Worm (Caenorhabditis elegans) whole organism, young adult: ENCODE results near the gene T23B12.6.

Experiments
- B0336.3 ChIP-seq: fragments of 200-800 bp; sonication (Bioruptor generic); IDR thresholded peaks from 2 replicates; pipeline ENCODE4 v1.3.6; 2022; ENCODE audit warnings: missing genetic modification characterization, missing compliant biosample characterization
- C17E4.6 ChIP-seq: fragments of 200-800 bp; sonication (Bioruptor generic); IDR thresholded peaks from 2 replicates; pipeline ENCODE4 v1.3.6; 2022; ENCODE audit warnings: missing genetic modification reagents, missing genetic modification characterization, missing compliant biosample characterization
- F49E8.2 ChIP-seq: sonication (generic microtip); optimal IDR thresholded peaks from 3 replicates; lab custom pipeline; 2017; ENCODE audit warnings: missing genetic modification characterization, mild to moderate bottlenecking, missing compliant biosample characterization, antibody characterized with exemption, moderate library complexity; ENCODE audit not compliant: insufficient read depth
- F57A8.1 ChIP-seq: fragments of 200-800 bp; sonication (Bioruptor generic); optimal IDR thresholded peaks from 2 replicates; lab custom pipeline; 2018; ENCODE audit warnings: mild to moderate bottlenecking, missing genetic modification characterization, moderate library complexity, missing compliant biosample characterization
- T07F8.4 ChIP-seq: sonication (generic microtip); optimal IDR thresholded peaks from 2 replicates; lab custom pipeline; 2016; ENCODE audit warnings: mild to moderate bottlenecking, missing genetic modification characterization, moderate library complexity, missing compliant biosample characterization
- Y56A3A.18 ChIP-seq: fragments of 200-800 bp; sonication (Bioruptor generic); IDR thresholded peaks from 2 replicates; pipeline ENCODE4 v1.3.6; 2022; ENCODE audit warnings: missing genetic modification reagents, missing genetic modification characterization, missing compliant biosample characterization
- Y67H2A.10 ChIP-seq: fragments of 200-800 bp; sonication (Bioruptor generic); conservative IDR thresholded peaks from 2 replicates; pipeline ENCODE4 v1.3.6; 2022; ENCODE audit warnings: missing genetic modification reagents, missing genetic modification characterization, missing compliant biosample characterization
- ama-1 ChIP-seq, 3 experiments: fragments of 150-350 bp in 1 of 3; sonication (generic microtip) in 2 of 3; optimal IDR thresholded peaks; 2 replicates each; lab custom pipeline; 2014 to 2018; ENCODE audit warnings: missing biosample characterization in 2 of 3, missing genetic modification characterization in 2 of 3, missing genetic modification reagents in 2 of 3
- atf-7 ChIP-seq: sonication (generic microtip); optimal IDR thresholded peaks from 2 replicates; lab custom pipeline; 2017; ENCODE audit warnings: mild to moderate bottlenecking, missing genetic modification characterization, missing compliant biosample characterization
- ceh-27 ChIP-seq: fragments of 200-800 bp; sonication (Bioruptor generic); optimal IDR thresholded peaks from 2 replicates; lab custom pipeline; 2018; ENCODE audit warnings: mild to moderate bottlenecking, missing genetic modification characterization, moderate library complexity, missing compliant biosample characterization
- chd-7 ChIP-seq: sonication (generic microtip); optimal IDR thresholded peaks from 2 replicates; lab custom pipeline; 2016; ENCODE audit warnings: mild to moderate bottlenecking, missing genetic modification characterization, moderate library complexity, missing compliant biosample characterization
- dpl-1 ChIP-seq: fragments of 150-350 bp; optimal IDR thresholded peaks from 2 replicates; lab custom pipeline; 2014; ENCODE audit warnings: missing biosample characterization, missing genetic modification reagents, missing genetic modification characterization
- efl-1 ChIP-seq: fragments of 150-350 bp; optimal IDR thresholded peaks from 2 replicates; lab custom pipeline; 2014; ENCODE audit warnings: missing biosample characterization, missing genetic modification reagents, missing genetic modification characterization
- egrh-3 ChIP-seq: fragments of 200-800 bp; sonication (Bioruptor generic); IDR thresholded peaks from 2 replicates; pipeline ENCODE4 v1.3.6; 2022; ENCODE audit warnings: missing genetic modification reagents, missing genetic modification characterization, missing compliant biosample characterization
- ekl-4 ChIP-seq: fragments of 200-800 bp; sonication (Bioruptor generic); IDR thresholded peaks from 2 replicates; pipeline ENCODE4 v1.3.6; 2022; ENCODE audit warnings: missing genetic modification reagents, missing genetic modification characterization, missing compliant biosample characterization
- ets-4 ChIP-seq: fragments of 200-800 bp; sonication (Bioruptor generic); optimal IDR thresholded peaks from 2 replicates; lab custom pipeline; 2018; ENCODE audit warnings: mild to moderate bottlenecking, missing genetic modification characterization, missing compliant biosample characterization
- gei-17 ChIP-seq: fragments of 200-800 bp; sonication (Bioruptor generic); optimal IDR thresholded peaks from 2 replicates; lab custom pipeline; 2018; ENCODE audit warnings: mild to moderate bottlenecking, missing genetic modification characterization, missing compliant biosample characterization
- hmg-20 ChIP-seq: fragments of 200-800 bp; sonication (Bioruptor generic); IDR thresholded peaks from 2 replicates; pipeline ENCODE4 v1.3.6; 2022; ENCODE audit warnings: missing genetic modification reagents, missing genetic modification characterization, missing compliant biosample characterization
- lin-35 ChIP-seq, 3 experiments: fragments of 150-350 bp in 2 of 3; sonication (generic microtip) in 1 of 3; optimal IDR thresholded peaks; 2 replicates each; lab custom pipeline; 2014 to 2018; ENCODE audit warnings: missing biosample characterization in 3 of 3, missing genetic modification characterization in 3 of 3, missing genetic modification reagents in 3 of 3
- lsy-27 ChIP-seq: sonication (generic microtip); optimal IDR thresholded peaks from 2 replicates; lab custom pipeline; 2017; ENCODE audit warnings: missing genetic modification characterization, mild to moderate bottlenecking, missing compliant biosample characterization, antibody characterized with exemption, missing genotype, borderline replicate concordance; ENCODE audit not compliant: insufficient read depth
- madf-10 ChIP-seq: sonication (generic microtip); optimal IDR thresholded peaks from 2 replicates; lab custom pipeline; 2016; ENCODE audit warnings: mild to moderate bottlenecking, missing genetic modification characterization, missing compliant biosample characterization
- madf-3 ChIP-seq: fragments of 200-800 bp; sonication (Bioruptor generic); IDR thresholded peaks from 2 replicates; pipeline ENCODE4 v1.3.6; 2022; ENCODE audit warnings: missing genetic modification reagents, missing genetic modification characterization, missing compliant biosample characterization
- madf-8 ChIP-seq: fragments of 200-800 bp; sonication (Bioruptor generic); conservative IDR thresholded peaks from 2 replicates; pipeline ENCODE4 v1.3.6; 2022; ENCODE audit warnings: missing genetic modification reagents, missing genetic modification characterization, missing compliant biosample characterization
- mcd-1 ChIP-seq: fragments of 200-800 bp; sonication (Bioruptor generic); IDR thresholded peaks from 2 replicates; pipeline ENCODE4 v1.3.6; 2022; ENCODE audit warnings: missing genetic modification reagents, missing genetic modification characterization, missing compliant biosample characterization
- mes-4 ChIP-seq: sonication (generic microtip); optimal IDR thresholded peaks from 2 replicates; lab custom pipeline; 2016; ENCODE audit warnings: missing genotype, missing genetic modification characterization, missing compliant biosample characterization
- mxl-1 ChIP-seq: sonication (generic microtip); optimal IDR thresholded peaks from 2 replicates; lab custom pipeline; 2016; ENCODE audit warnings: missing genetic modification characterization, missing compliant biosample characterization
- nfya-2 ChIP-seq: fragments of 200-800 bp; sonication (Bioruptor generic); IDR thresholded peaks from 2 replicates; pipeline ENCODE4 v1.3.6; 2022; ENCODE audit warnings: missing genetic modification reagents, missing genetic modification characterization, missing compliant biosample characterization
- nhr-179 ChIP-seq: sonication (generic microtip); optimal IDR thresholded peaks from 2 replicates; lab custom pipeline; 2016; ENCODE audit warnings: mild to moderate bottlenecking, missing genetic modification characterization, missing compliant biosample characterization
- nhr-27 ChIP-seq: fragments of 200-800 bp; sonication (Bioruptor generic); optimal IDR thresholded peaks from 2 replicates; lab custom pipeline; 2018; ENCODE audit warnings: mild to moderate bottlenecking, missing genetic modification characterization, moderate library complexity, missing compliant biosample characterization
- pbrm-1 ChIP-seq: fragments of 200-800 bp; sonication (Bioruptor generic); IDR thresholded peaks from 2 replicates; pipeline ENCODE4 v1.3.6; 2022; ENCODE audit warnings: missing genetic modification reagents, missing genetic modification characterization, missing compliant biosample characterization
- pha-4 ChIP-seq: fragments of 150-350 bp; sonication (generic microtip); optimal IDR thresholded peaks from 2 replicates; lab custom pipeline; 2014; ENCODE audit warnings: missing biosample characterization, missing genetic modification reagents, missing genetic modification characterization
- sea-2 ChIP-seq: fragments of 200-800 bp; sonication (Bioruptor generic); IDR thresholded peaks from 2 replicates; pipeline ENCODE4 v1.3.6; 2022; ENCODE audit warnings: missing genetic modification characterization, missing compliant biosample characterization
- snpc-1.1 ChIP-seq: sonication (generic microtip); optimal IDR thresholded peaks from 2 replicates; lab custom pipeline; 2017; ENCODE audit warnings: missing genetic modification characterization, mild to moderate bottlenecking, missing compliant biosample characterization, antibody characterized with exemption, moderate library complexity, missing genotype, missing genetic modification reagents; ENCODE audit not compliant: insufficient read depth
- sptf-2 ChIP-seq: fragments of 200-800 bp; sonication (Bioruptor generic); optimal IDR thresholded peaks from 2 replicates; lab custom pipeline; 2018; ENCODE audit warnings: mild to moderate bottlenecking, missing genetic modification characterization, missing compliant biosample characterization
- tbp1 ChIP-seq: fragments of 200-800 bp; sonication (Bioruptor generic); optimal IDR thresholded peaks from 2 replicates; lab custom pipeline; 2018; ENCODE audit warnings: mild to moderate bottlenecking, missing genetic modification characterization, missing compliant biosample characterization
- zfh-2 ChIP-seq: fragments of 200-800 bp; sonication (Bioruptor generic); conservative IDR thresholded peaks from 2 replicates; pipeline ENCODE4 v1.3.6; 2022; ENCODE audit warnings: missing genetic modification reagents, missing genetic modification characterization, missing compliant biosample characterization

T23B12.6 gene

DNA sequence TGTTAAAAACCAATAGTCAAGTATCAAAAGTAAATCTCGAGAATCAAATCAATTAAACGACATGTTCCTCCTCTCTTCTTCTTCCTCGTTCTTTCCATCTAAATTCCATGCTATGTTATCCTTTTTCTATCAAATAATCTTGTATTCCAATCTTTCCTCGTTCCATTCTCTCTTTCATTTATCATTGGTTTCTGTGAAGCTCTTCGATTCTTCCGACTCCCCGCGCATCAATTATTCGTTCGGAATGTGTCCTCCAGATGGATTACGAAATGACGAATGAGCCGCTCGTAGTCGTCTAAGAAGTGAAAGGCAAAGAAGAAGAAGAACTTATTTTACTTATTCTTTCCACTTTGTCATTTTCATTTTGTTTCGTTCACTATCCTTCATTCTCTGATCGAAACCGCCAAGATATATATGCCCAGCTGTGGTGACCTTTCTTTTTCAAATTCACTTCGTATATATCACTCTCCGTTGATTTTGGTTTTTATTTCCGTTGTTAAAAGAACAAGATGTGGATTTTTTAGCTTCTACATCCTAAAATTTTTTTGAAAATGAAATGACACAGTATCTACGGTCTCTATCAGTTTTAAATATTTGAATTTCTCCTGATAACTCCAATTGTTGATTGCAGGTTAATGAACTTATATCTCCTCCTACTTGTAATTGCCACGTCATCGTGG is 34.2 kb upstream of the T23B12.6 start, which contains the start of gene pxn-1:
Gene pxn-1, plus strand, starts transcription at position 630 of the 680 bp plus-strand sequence.
- TF ChIP-seq sptf-2 (no peak), F49E8.2 (tag; lab: Kevin White, UChicago) (no peak), ekl-4 (no peak), nfya-2 (GFP tag; lab: Robert Waterston, UW) (no peak), mes-4 (tag; lab: Kevin White, UChicago) (no peak), ets-4 (GFP tag; lab: Kevin White, UChicago) (no peak), madf-3 (GFP tag; lab: Robert Waterston, UW) (no peak), egrh-3 (GFP tag; lab: Robert Waterston, UW) (no peak), mxl-1 (tag; lab: Kevin White, UChicago) (no peak), tbp1 (GFP tag; lab: Kevin White, UChicago) (no peak), hmg-20 (GFP tag; lab: Robert Waterston, UW) (no peak), pbrm-1 (no peak), lsy-27 (tag; lab: Kevin White, UChicago) (no peak)

DNA sequence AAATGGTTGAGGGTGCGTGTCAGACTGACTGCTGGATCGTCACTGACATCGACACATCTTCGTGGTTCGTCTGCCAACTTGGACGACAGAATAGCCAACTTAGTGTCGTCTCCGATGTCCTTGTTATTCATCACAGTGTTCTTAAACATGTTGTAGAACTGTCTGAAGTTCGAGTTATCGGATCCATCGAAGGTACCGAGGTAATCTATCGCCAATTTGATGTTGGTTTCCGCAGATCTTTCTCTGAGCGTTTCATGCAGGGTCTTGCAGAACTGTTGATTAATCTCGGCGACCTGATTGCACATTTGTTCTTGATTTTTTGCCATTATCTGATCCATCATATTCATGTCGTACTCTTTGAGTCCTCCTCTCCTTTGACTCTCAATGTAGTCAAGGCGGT is 21.1 kb upstream of the T23B12.6 start:
- TF ChIP-seq pha-4 (tag; lab: Kevin White, UChicago), result no peak
- TF ChIP-seq snpc-1.1, result no peak
- TF ChIP-seq efl-1 (GFP tag; lab: Kevin White, UChicago), result no peak
- no peak for TF ChIP-seq B0336.3 (GFP tag; lab: Robert Waterston, UW)
- TF ChIP-seq F57A8.1 (GFP tag; lab: Kevin White, UChicago), result no peak
- no peak for TF ChIP-seq madf-8 (GFP tag; lab: Robert Waterston, UW)
- TF ChIP-seq ama-1 (optimal IDR thresholded peaks at IDR 0.05; lab: Kevin White, UChicago), result no peak
- TF ChIP-seq ama-1 (GFP tag; optimal IDR thresholded peaks at IDR 0.05; lab: Kevin White, UChicago), result no peak
- TF ChIP-seq madf-10 (tag; lab: Kevin White, UChicago), result no peak
- no peak for TF ChIP-seq nhr-179 (tag; lab: Kevin White, UChicago)
- no peak for TF ChIP-seq lin-35 (GFP tag; optimal IDR thresholded peaks at IDR 0.05; lab: Kevin White, UChicago)
- TF ChIP-seq ekl-4, result no peak
- TF ChIP-seq zfh-2 (GFP tag; lab: Robert Waterston, UW), result no peak
- no peak for TF ChIP-seq F49E8.2 (tag; lab: Kevin White, UChicago)
- TF ChIP-seq mcd-1 (GFP tag; lab: Robert Waterston, UW), result no peak
- no peak for TF ChIP-seq Y67H2A.10 (GFP tag; lab: Robert Waterston, UW)
- no peak for TF ChIP-seq ceh-27 (GFP tag; lab: Kevin White, UChicago)
- no peak for TF ChIP-seq sea-2 (GFP tag; lab: Robert Waterston, UW)
- TF ChIP-seq Y56A3A.18, result no peak

DNA sequence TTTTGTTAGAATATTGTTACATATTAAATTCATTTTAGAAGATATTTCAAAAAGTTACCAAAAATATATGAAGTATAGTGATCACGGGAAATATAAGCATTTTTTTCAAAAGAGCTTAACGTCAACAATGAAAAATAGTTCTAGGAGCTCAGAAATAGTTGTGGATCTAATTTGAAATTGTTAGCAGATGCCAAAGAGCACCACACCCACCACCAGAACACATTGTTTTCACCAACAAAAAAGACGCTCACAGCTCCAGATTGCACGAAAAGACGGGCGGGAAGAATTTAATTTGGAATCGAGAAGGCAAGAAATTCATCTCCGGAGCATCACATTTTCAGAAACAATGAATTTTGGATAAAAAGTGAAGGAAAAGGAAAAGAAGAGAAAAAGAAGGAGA is 10.7 kb upstream of the T23B12.6 start, which contains the start of gene gplb-1:
Gene gplb-1, minus strand, starts transcription at position 337 of the 400 bp plus-strand sequence.
- TF ChIP-seq atf-7 (tag; lab: Kevin White, UChicago) (no peak), ceh-27 (GFP tag; lab: Kevin White, UChicago) (no peak), nhr-27 (tag; lab: Kevin White, UChicago) (no peak), gei-17 (GFP tag; lab: Kevin White, UChicago) (no peak), T07F8.4 (tag; lab: Kevin White, UChicago) (no peak), mcd-1 (GFP tag; lab: Robert Waterston, UW) (no peak), C17E4.6 (GFP tag; lab: Robert Waterston, UW) (no peak), chd-7 (tag; lab: Kevin White, UChicago) (no peak), dpl-1 (GFP tag; lab: Kevin White, UChicago) (no peak)
